Fruit fly (Drosophila melanogaster) whole organism, pupa: ENCODE measurements around the gene CG34367.

Source experiments
- CG10348 ChIP-seq: fragments of 200-800 bp; sonication (Bioruptor generic); IDR thresholded peaks from 2 replicates; pipeline ENCODE4 v1.3.6; 2022; ENCODE audit warnings: missing biosample characterization, missing genetic modification characterization
- CG15710 ChIP-seq: fragments of 200-800 bp; sonication (Bioruptor generic); optimal IDR thresholded peaks from 2 replicates; lab custom pipeline; 2018; ENCODE audit warnings: missing biosample characterization, mild to moderate bottlenecking, missing genetic modification characterization, moderate library complexity
- rn ChIP-seq: fragments of 200-800 bp; sonication (Bioruptor generic); IDR thresholded peaks from 2 replicates; pipeline ENCODE4 v1.3.6; 2022; ENCODE audit warnings: missing biosample characterization, missing genetic modification characterization

- TF ChIP-seq CG15710 (tag; lab: Kevin White, UChicago) (no peak), CG10348 (GFP tag; lab: Robert Waterston, UW) (no peak), rn (no peak)
Measured at dm6 chr2L:10334213-10334612, 19.5 kb downstream of the CG34367 start.
